Fruit fly (Drosophila melanogaster) whole organism, embryonic: ENCODE measurements around the gene Catsup.

Experiments used
- Bteb2 ChIP-seq: fragments of 200-800 bp; sonication (Bioruptor generic); optimal IDR thresholded peaks from 2 replicates; lab custom pipeline; 2016; ENCODE audit warnings: missing biosample characterization, missing genetic modification characterization
- CG10321 ChIP-seq: fragments of 200-800 bp; sonication (Bioruptor generic); IDR thresholded peaks from 2 replicates; pipeline ENCODE4 v1.3.6; 2022; ENCODE audit warnings: missing biosample characterization, missing genetic modification characterization
- CG1233 ChIP-seq: fragments of 200-800 bp; sonication (Bioruptor generic); optimal IDR thresholded peaks from 4 replicates; lab custom pipeline; 2018; ENCODE audit warnings: missing biosample characterization, mild to moderate bottlenecking, missing genetic modification characterization
- CG15269 ChIP-seq: fragments of 200-800 bp; sonication (Bioruptor generic); optimal IDR thresholded peaks from 2 replicates; lab custom pipeline; 2018; ENCODE audit warnings: missing biosample characterization, mild to moderate bottlenecking, missing genetic modification characterization, moderate library complexity
- CG15514 ChIP-seq: fragments of 200-800 bp; sonication (Bioruptor generic); optimal IDR thresholded peaks from 3 replicates; lab custom pipeline; 2017; ENCODE audit warnings: missing biosample characterization, missing genetic modification characterization, mild to moderate bottlenecking, moderate library complexity, missing genetic modification reagents
- CG1603 ChIP-seq: fragments of 200-800 bp; sonication (Bioruptor generic); optimal IDR thresholded peaks from 2 replicates; lab custom pipeline; 2019; ENCODE audit warnings: missing biosample characterization, mild to moderate bottlenecking, missing genetic modification characterization, moderate library complexity
- CG17186 ChIP-seq: fragments of 200-800 bp; sonication (Bioruptor generic); optimal IDR thresholded peaks from 3 replicates; lab custom pipeline; 2017; ENCODE audit warnings: missing biosample characterization, missing genetic modification reagents, missing genetic modification characterization
- CG17361 ChIP-seq: fragments of 200-800 bp; sonication (Bioruptor generic); IDR thresholded peaks from 3 replicates; pipeline ENCODE4 v1.3.6; 2022; ENCODE audit warnings: missing biosample characterization, missing genetic modification characterization
- CG30020 ChIP-seq: fragments of 200-800 bp; optimal IDR thresholded peaks from 2 replicates; lab custom pipeline; 2019; ENCODE audit warnings: missing biosample characterization, mild to moderate bottlenecking, missing genetic modification characterization, moderate library complexity
- CG3163 ChIP-seq: fragments of 200-800 bp; sonication (Bioruptor generic); optimal IDR thresholded peaks from 3 replicates; lab custom pipeline; 2016; ENCODE audit warnings: missing biosample characterization, missing genetic modification characterization
- CG4328 ChIP-seq: fragments of 200-800 bp; sonication (Bioruptor generic); optimal IDR thresholded peaks from 3 replicates; lab custom pipeline; 2017; ENCODE audit warnings: missing biosample characterization, missing genetic modification reagents, missing genetic modification characterization
- CG4360 ChIP-seq: fragments of 200-800 bp; sonication (Bioruptor generic); IDR thresholded peaks from 2 replicates; pipeline ENCODE4 v1.3.6; 2022; ENCODE audit warnings: missing biosample characterization, missing genetic modification characterization
- CG4730 ChIP-seq: fragments of 200-800 bp; sonication (Bioruptor generic); IDR thresholded peaks from 2 replicates; pipeline ENCODE4 v1.3.6; 2022; ENCODE audit warnings: missing biosample characterization, missing genetic modification characterization
- CG4820 ChIP-seq: fragments of 200-800 bp; sonication (Bioruptor generic); optimal IDR thresholded peaks from 3 replicates; lab custom pipeline; 2016; ENCODE audit warnings: missing biosample characterization, missing genetic modification characterization
- CG6272 ChIP-seq: fragments of 200-800 bp; sonication (Bioruptor generic); IDR thresholded peaks from 2 replicates; pipeline ENCODE4 v1.3.6; 2022; ENCODE audit warnings: missing biosample characterization, missing genetic modification characterization
- CG9817 ChIP-seq: fragments of 200-800 bp; sonication (Bioruptor generic); optimal IDR thresholded peaks from 2 replicates; lab custom pipeline; 2018; ENCODE audit warnings: missing biosample characterization, mild to moderate bottlenecking, missing genetic modification characterization, moderate library complexity
- Deaf1 ChIP-seq: fragments of 200-800 bp; optimal IDR thresholded peaks from 3 replicates; lab custom pipeline; 2019; ENCODE audit warnings: missing biosample characterization, mild to moderate bottlenecking, missing genetic modification characterization, moderate library complexity
- Ets97D ChIP-seq: fragments of 200-800 bp; sonication (Bioruptor generic); optimal IDR thresholded peaks from 3 replicates; lab custom pipeline; 2016; ENCODE audit warnings: missing biosample characterization, missing genetic modification characterization
- H15 ChIP-seq: fragments of 200-800 bp; sonication (Bioruptor generic); IDR thresholded peaks from 3 replicates; pipeline ENCODE4 v1.3.6; 2022; ENCODE audit warnings: missing biosample characterization, missing genetic modification characterization
- Hey ChIP-seq: fragments of 200-800 bp; sonication (Bioruptor generic); optimal IDR thresholded peaks from 3 replicates; lab custom pipeline; 2018; ENCODE audit warnings: missing biosample characterization, mild to moderate bottlenecking, missing genetic modification characterization
- HmgZ ChIP-seq: fragments of 200-800 bp; sonication (Bioruptor generic); optimal IDR thresholded peaks from 2 replicates; lab custom pipeline; 2018; ENCODE audit warnings: missing biosample characterization, mild to moderate bottlenecking, missing genetic modification characterization
- Hr3 ChIP-seq: fragments of 200-800 bp; sonication (Bioruptor generic); optimal IDR thresholded peaks from 3 replicates; lab custom pipeline; 2016; ENCODE audit warnings: missing biosample characterization, missing genetic modification characterization
- Lpt ChIP-seq: fragments of >200 bp; optimal IDR thresholded peaks from 2 replicates; lab custom pipeline; 2018; ENCODE audit warnings: missing biosample characterization, missing genetic modification characterization
- Myb ChIP-seq: fragments of 200-800 bp; sonication (Bioruptor generic); optimal IDR thresholded peaks from 2 replicates; lab custom pipeline; 2016; ENCODE audit warnings: missing biosample characterization, missing genetic modification characterization
- Nf-YA ChIP-seq: fragments of 200-800 bp; sonication (Bioruptor generic); IDR thresholded peaks from 2 replicates; pipeline ENCODE4 v1.3.6; 2022; ENCODE audit warnings: missing biosample characterization, missing genetic modification characterization
- Ravus ChIP-seq: fragments of 200-800 bp; sonication (Bioruptor generic); IDR thresholded peaks from 2 replicates; pipeline ENCODE4 v1.3.6; 2022; ENCODE audit warnings: missing biosample characterization, missing genetic modification characterization
- Sox100B ChIP-seq: fragments of 200-800 bp; sonication (Bioruptor generic); optimal IDR thresholded peaks from 3 replicates; lab custom pipeline; 2018; ENCODE audit warnings: missing biosample characterization, mild to moderate bottlenecking, missing genetic modification characterization
- Sry-β ChIP-seq: fragments of 200-800 bp; sonication (Bioruptor generic); optimal IDR thresholded peaks from 2 replicates; lab custom pipeline; 2018; ENCODE audit warnings: missing biosample characterization, mild to moderate bottlenecking, missing genetic modification characterization, moderate library complexity
- ab ChIP-seq: fragments of 200-800 bp; sonication (Bioruptor generic); optimal IDR thresholded peaks from 2 replicates; lab custom pipeline; 2016; ENCODE audit warnings: missing biosample characterization, missing genetic modification characterization
- abd-A ChIP-seq: fragments of 200-800 bp; sonication (Bioruptor generic); optimal IDR thresholded peaks from 3 replicates; lab custom pipeline; 2019; ENCODE audit warnings: missing biosample characterization, mild to moderate bottlenecking, missing genetic modification characterization, moderate library complexity
- ac ChIP-seq: fragments of 200-800 bp; sonication (Bioruptor generic); optimal IDR thresholded peaks from 3 replicates; lab custom pipeline; 2017; ENCODE audit warnings: missing biosample characterization, mild to moderate bottlenecking, missing genetic modification characterization
- ato ChIP-seq: fragments of 200-800 bp; sonication (Bioruptor generic); IDR thresholded peaks from 2 replicates; pipeline ENCODE4 v1.3.6; 2022; ENCODE audit warnings: missing biosample characterization, missing genetic modification characterization; ENCODE audit not compliant: partially characterized antibody
- az2 ChIP-seq: fragments of 200-800 bp; sonication (Bioruptor generic); optimal IDR thresholded peaks from 3 replicates; lab custom pipeline; 2016; ENCODE audit warnings: missing biosample characterization, missing genetic modification characterization
- ci ChIP-seq: fragments of 200-800 bp; sonication (Bioruptor generic); IDR thresholded peaks from 3 replicates; pipeline ENCODE4 v1.3.6; 2022; ENCODE audit warnings: missing biosample characterization, missing genetic modification characterization
- dimm ChIP-seq: fragments of 200-800 bp; sonication (Bioruptor generic); IDR thresholded peaks from 2 replicates; pipeline ENCODE4 v1.3.6; 2022; ENCODE audit warnings: missing biosample characterization, missing genetic modification characterization
- emc ChIP-seq: fragments of 200-800 bp; sonication (Bioruptor generic); optimal IDR thresholded peaks from 2 replicates; lab custom pipeline; 2016; ENCODE audit warnings: missing biosample characterization, missing genetic modification characterization
- fd96Cb ChIP-seq: fragments of 200-800 bp; sonication (Bioruptor generic); optimal IDR thresholded peaks from 2 replicates; lab custom pipeline; 2018; ENCODE audit warnings: missing biosample characterization, mild to moderate bottlenecking, missing genetic modification characterization, moderate library complexity
- klu ChIP-seq: fragments of 200-800 bp; sonication (Bioruptor generic); IDR thresholded peaks from 2 replicates; pipeline ENCODE4 v1.3.6; 2022; ENCODE audit warnings: missing biosample characterization, missing genetic modification characterization
- lilli ChIP-seq: fragments of 200-800 bp; sonication (Bioruptor generic); optimal IDR thresholded peaks from 3 replicates; lab custom pipeline; 2016; ENCODE audit warnings: missing biosample characterization, missing genetic modification characterization
- nerfin-1 ChIP-seq: fragments of 200-800 bp; sonication (Bioruptor generic); optimal IDR thresholded peaks from 3 replicates; lab custom pipeline; 2019; ENCODE audit warnings: missing biosample characterization, mild to moderate bottlenecking, missing genetic modification characterization, moderate library complexity
- ranshi ChIP-seq: fragments of 200-800 bp; sonication (Bioruptor generic); IDR thresholded peaks from 2 replicates; pipeline ENCODE4 v1.3.6; 2022; ENCODE audit warnings: missing biosample characterization, missing genetic modification characterization
- run ChIP-seq: fragments of 200-800 bp; sonication (Bioruptor generic); optimal IDR thresholded peaks from 3 replicates; lab custom pipeline; 2018; ENCODE audit warnings: missing biosample characterization, mild to moderate bottlenecking, missing genetic modification characterization
- sens ChIP-seq: fragments of 200-800 bp; sonication (Bioruptor generic); peaks from one replicate; lab custom pipeline; 2016; ENCODE audit warnings: missing biosample characterization, missing genetic modification characterization
- sens-2 ChIP-seq: fragments of 200-800 bp; sonication (Bioruptor generic); IDR thresholded peaks from 2 replicates; pipeline ENCODE4 v1.3.6; 2022; ENCODE audit warnings: missing biosample characterization, missing genetic modification characterization
- twi ChIP-seq: fragments of 200-800 bp; optimal IDR thresholded peaks from 2 replicates; lab custom pipeline; 2019; ENCODE audit warnings: missing biosample characterization, mild to moderate bottlenecking, missing genetic modification characterization, moderate library complexity
- unc-4 ChIP-seq: fragments of 200-800 bp; sonication (Bioruptor generic); IDR thresholded peaks from 2 replicates; pipeline ENCODE4 v1.3.6; 2022; ENCODE audit warnings: missing biosample characterization, missing genetic modification characterization; ENCODE audit not compliant: partially characterized antibody
- vvl ChIP-seq: fragments of 200-800 bp; sonication (Bioruptor generic); IDR thresholded peaks from 2 replicates; pipeline ENCODE4 v1.3.6; 2022; ENCODE audit warnings: missing biosample characterization, missing genetic modification characterization
- zen ChIP-seq: fragments of 200-800 bp; sonication (Bioruptor generic); optimal IDR thresholded peaks from 3 replicates; lab custom pipeline; 2018; ENCODE audit warnings: missing biosample characterization, mild to moderate bottlenecking, missing genetic modification characterization, moderate library complexity
- zen2 ChIP-seq: fragments of 200-800 bp; sonication (Bioruptor generic); IDR thresholded peaks from 3 replicates; pipeline ENCODE4 v1.3.6; 2022; ENCODE audit warnings: missing biosample characterization, missing genetic modification characterization; ENCODE audit not compliant: partially characterized antibody
- zfh1 ChIP-seq: fragments of 200-800 bp; sonication (Bioruptor generic); IDR thresholded peaks from 3 replicates; pipeline ENCODE4 v1.3.6; 2022; ENCODE audit warnings: missing biosample characterization, missing genetic modification characterization

Catsup gene

DNA sequence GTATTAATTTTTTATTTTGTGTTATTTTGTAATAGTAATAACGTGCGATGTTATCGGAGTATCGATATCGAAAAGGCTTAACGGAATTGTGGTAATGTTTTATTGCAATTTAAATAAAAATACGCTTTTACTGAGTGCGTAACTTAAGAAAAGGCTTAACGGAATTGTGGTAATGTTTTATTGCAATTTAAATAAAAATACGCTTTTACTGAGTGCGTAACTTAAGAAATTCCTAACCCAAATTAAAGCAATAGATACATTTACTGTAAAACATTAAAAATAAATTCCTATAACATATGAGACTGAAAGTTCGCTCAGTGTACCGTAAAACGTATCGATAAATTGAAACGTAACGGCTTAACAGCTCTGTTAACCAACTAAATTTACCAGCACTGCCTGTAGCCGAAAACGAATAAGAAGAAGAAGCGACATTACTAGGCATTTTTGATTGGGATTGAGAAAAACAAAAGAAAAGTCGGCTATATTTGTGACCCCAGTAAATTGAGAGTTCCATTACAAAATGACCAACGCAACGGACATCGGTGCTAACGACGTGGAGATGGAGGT is 10.0 kb downstream of the Catsup start, which contains the start of gene Rpn3 (continued):
- TF ChIP-seq ato (peak; percentile 67), abd-A (tag; lab: Kevin White, UChicago) (no peak), CG1233 (GFP tag; lab: Kevin White, UChicago) (peak; percentile 40), unc-4 (GFP tag; lab: Robert Waterston, UW) (peak; percentile 66), Sry-β (GFP tag; lab: Kevin White, UChicago) (peak; percentile 29), sens (GFP tag; lab: Kevin White, UChicago) (peak; percentile 97), CG15269 (tag; lab: Kevin White, UChicago) (peak; percentile 78), vvl (GFP tag; lab: Robert Waterston, UW) (peak; percentile 95), CG30020 (peak; percentile 55), CG15514 (GFP tag; lab: Kevin White, UChicago) (peak; percentile 67), ac (GFP tag; lab: Kevin White, UChicago) (no peak), klu (GFP tag; lab: Robert Waterston, UW) (peak; percentile 68; the same call in 1 of the 2 replicates), Deaf1 (tag; lab: Kevin White, UChicago) (peak; percentile 61), CG4328 (peak; percentile 36), emc (GFP tag; lab: Kevin White, UChicago) (no peak), ranshi (GFP tag; lab: Robert Waterston, UW) (peak; percentile 86), run (tag; lab: Kevin White, UChicago) (peak; percentile 20), CG6272 (GFP tag; lab: Robert Waterston, UW) (peak; percentile 79), CG4360 (GFP tag; lab: Robert Waterston, UW) (no peak), Hr3 (GFP tag; lab: Kevin White, UChicago) (peak; percentile 86), CG1603 (tag; lab: Kevin White, UChicago) (peak; percentile 77), Ets97D (peak; percentile 77), H15 (peak; percentile 87), Ravus (GFP tag; lab: Robert Waterston, UW) (peak; percentile 55; the same call in 1 of the 2 replicates), fd96Cb (tag; lab: Kevin White, UChicago) (peak; percentile 79), Nf-YA (GFP tag; lab: Robert Waterston, UW) (peak; percentile 78), zen2 (GFP tag; lab: Robert Waterston, UW) (peak; percentile 42; the same call in 1 of the 3 replicates), ab (peak; percentile 12), nerfin-1 (tag; lab: Kevin White, UChicago) (peak; percentile 64), CG4820 (GFP tag; lab: Kevin White, UChicago) (peak; percentile 73), sens-2 (GFP tag; lab: Robert Waterston, UW) (peak; percentile 76; the same call in 1 of the 2 replicates), Hey (tag; lab: Kevin White, UChicago) (no peak), HmgZ (peak; percentile 86), CG3163 (peak; percentile 60), zfh1 (GFP tag; lab: Robert Waterston, UW) (peak; percentile 90), Bteb2 (GFP tag; lab: Kevin White, UChicago) (peak; percentile 82), CG10321 (peak; percentile 61; the same call in 1 of the 2 replicates), az2 (GFP tag; lab: Kevin White, UChicago) (peak; percentile 91), CG4730 (GFP tag; lab: Robert Waterston, UW) (peak; percentile 82), CG17186 (GFP tag; lab: Kevin White, UChicago) (peak; percentile 18), lilli (GFP tag; lab: Kevin White, UChicago) (peak; percentile 91), zen (tag; lab: Kevin White, UChicago) (peak; percentile 84), twi (tag; lab: Kevin White, UChicago) (peak; percentile 50), CG17361 (GFP tag; lab: Robert Waterston, UW) (peak; percentile 83), dimm (GFP tag; lab: Robert Waterston, UW) (peak; percentile 49; the same call in 1 of the 2 replicates), Lpt (GFP tag; lab: Kevin White, UChicago) (no peak), Myb (GFP tag; lab: Kevin White, UChicago) (peak; percentile 73), ci (GFP tag; lab: Robert Waterston, UW) (peak; percentile 89), Sox100B (no peak), CG9817 (peak; percentile 67)
